Worm (Caenorhabditis elegans) whole organism, late embryonic: ENCODE measurements around the gene str-151.

Experiments used
- ama-1 ChIP-seq: fragments of 150-350 bp; optimal IDR thresholded peaks from 2 replicates; lab custom pipeline; 2014
- ceh-14 ChIP-seq: sonication (generic microtip); optimal IDR thresholded peaks from 2 replicates; lab custom pipeline; 2016; ENCODE audit warnings: missing genotype, missing genetic modification characterization, missing compliant biosample characterization
- ceh-9 ChIP-seq: sonication (generic microtip); optimal IDR thresholded peaks from 2 replicates; lab custom pipeline; 2016; ENCODE audit warnings: mild to moderate bottlenecking, missing genetic modification characterization, inconsistent platforms, missing compliant biosample characterization
- fkh-10 ChIP-seq: fragments of 150-350 bp; optimal IDR thresholded peaks from 2 replicates; lab custom pipeline; 2014; ENCODE audit warnings: missing biosample characterization, missing genetic modification reagents, missing genetic modification characterization
- mec-3 ChIP-seq: sonication (generic microtip); optimal IDR thresholded peaks from 2 replicates; lab custom pipeline; 2016; ENCODE audit warnings: borderline replicate concordance, missing genetic modification characterization, missing compliant biosample characterization
- nhr-11 ChIP-seq: fragments of 150-350 bp; optimal IDR thresholded peaks from 2 replicates; lab custom pipeline; 2014; ENCODE audit warnings: missing biosample characterization, missing genetic modification characterization
- pat-9 ChIP-seq: fragments of 200-800 bp; sonication (Bioruptor generic); optimal IDR thresholded peaks from 2 replicates; lab custom pipeline; 2018; ENCODE audit warnings: mild to moderate bottlenecking, missing genetic modification characterization, moderate library complexity, missing compliant biosample characterization
- pqm-1 ChIP-seq: sonication (generic microtip); optimal IDR thresholded peaks from 2 replicates; lab custom pipeline; 2016; ENCODE audit warnings: missing genetic modification characterization, missing compliant biosample characterization
- sox-2 ChIP-seq: fragments of 200-800 bp; sonication (Bioruptor generic); IDR thresholded peaks from 2 replicates; pipeline ENCODE4 v1.3.6; 2022; ENCODE audit warnings: missing genetic modification reagents, missing genetic modification characterization, missing compliant biosample characterization

DNA sequence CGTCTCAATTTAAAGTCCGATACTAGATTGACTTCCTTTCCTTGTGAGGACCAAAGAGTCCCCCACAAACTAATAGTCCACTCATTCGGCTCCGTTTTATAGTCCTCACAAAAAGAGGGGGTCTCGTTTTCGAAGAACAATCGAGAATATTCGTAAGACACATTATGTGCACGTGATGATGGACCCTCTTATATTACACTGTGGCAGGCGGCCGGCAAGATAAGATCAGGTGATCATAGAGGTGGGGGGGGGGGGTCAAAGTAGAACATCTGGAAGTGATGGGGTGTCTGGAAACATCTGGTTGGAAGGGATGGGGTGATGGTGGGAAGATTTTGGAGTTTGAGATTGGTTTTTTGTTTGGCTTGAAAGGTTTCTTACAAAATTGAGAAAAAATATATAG is 22.4 kb downstream of the str-151 start:
- TF ChIP-seq ceh-9 (tag; lab: Kevin White, UChicago) (no peak), mec-3 (tag; lab: Kevin White, UChicago) (no peak), ama-1 (no peak), ceh-14 (tag; lab: Kevin White, UChicago) (no peak), nhr-11 (tag; lab: Kevin White, UChicago) (no peak), pqm-1 (tag; lab: Kevin White, UChicago) (no peak), fkh-10 (GFP tag; lab: Kevin White, UChicago) (no peak), sox-2 (GFP tag; lab: Robert Waterston, UW) (no peak), pat-9 (tag; lab: Kevin White, UChicago) (peak; percentile 5)
